Worm (Caenorhabditis elegans) whole organism, L2 larva: ENCODE data around the gene xrn-2.

ENCODE experiments used
- C34F6.9 ChIP-seq: fragments of 150-350 bp; optimal IDR thresholded peaks from 2 replicates; lab custom pipeline; 2014; ENCODE audit warnings: missing biosample characterization, missing genetic modification characterization
- F13H6.1 ChIP-seq: sonication (generic microtip); optimal IDR thresholded peaks from 2 replicates; lab custom pipeline; 2016; ENCODE audit warnings: missing genetic modification characterization, missing compliant biosample characterization
- R02D3.7 ChIP-seq: fragments of 150-350 bp; optimal IDR thresholded peaks from 2 replicates; lab custom pipeline; 2014; ENCODE audit warnings: missing biosample characterization, missing genetic modification characterization
- Y55F3AM.14 ChIP-seq: fragments of 200-800 bp; sonication (Bioruptor generic); optimal IDR thresholded peaks from 2 replicates; lab custom pipeline; 2018; ENCODE audit warnings: mild to moderate bottlenecking, missing genetic modification characterization, missing compliant biosample characterization
- ZK546.5 ChIP-seq: sonication (generic microtip); optimal IDR thresholded peaks from 2 replicates; lab custom pipeline; 2017; ENCODE audit warnings: missing biosample characterization, missing genetic modification characterization
- alr-1 ChIP-seq: fragments of 150-350 bp; optimal IDR thresholded peaks from 2 replicates; lab custom pipeline; 2014; ENCODE audit warnings: missing biosample characterization, missing genetic modification characterization
- aly-2 ChIP-seq: fragments of 150-350 bp; optimal IDR thresholded peaks from 2 replicates; lab custom pipeline; 2014; ENCODE audit warnings: missing biosample characterization, missing genetic modification characterization
- blmp-1 ChIP-seq: sonication (generic microtip); optimal IDR thresholded peaks from 2 replicates; lab custom pipeline; 2017; ENCODE audit warnings: missing genetic modification characterization, mild to moderate bottlenecking, missing compliant biosample characterization, antibody characterized with exemption, moderate library complexity; ENCODE audit not compliant: insufficient read depth
- dmd-4 ChIP-seq: sonication (generic microtip); optimal IDR thresholded peaks from 2 replicates; lab custom pipeline; 2017; ENCODE audit warnings: missing biosample characterization, missing genetic modification characterization
- egl-27 ChIP-seq: sonication (generic microtip); optimal IDR thresholded peaks from 3 replicates; lab custom pipeline; 2017; ENCODE audit warnings: missing biosample characterization, missing genetic modification reagents, missing genetic modification characterization
- fos-1 ChIP-seq: fragments of 150-350 bp; optimal IDR thresholded peaks from 2 replicates; lab custom pipeline; 2014; ENCODE audit warnings: missing biosample characterization, missing genetic modification characterization
- gmeb-1 ChIP-seq: fragments of 150-350 bp; optimal IDR thresholded peaks from 2 replicates; lab custom pipeline; 2014; ENCODE audit warnings: missing biosample characterization, missing genetic modification characterization
- lin-11 ChIP-seq: fragments of 150-350 bp; sonication (generic microtip); optimal IDR thresholded peaks from 2 replicates; lab custom pipeline; 2014; ENCODE audit warnings: missing biosample characterization, missing genetic modification characterization, inconsistent platforms, mixed read lengths
- lin-13 ChIP-seq: fragments of 150-350 bp; optimal IDR thresholded peaks from 2 replicates; lab custom pipeline; 2014; ENCODE audit warnings: missing biosample characterization, missing genetic modification reagents, missing genetic modification characterization
- lin-39 ChIP-seq: fragments of 150-350 bp; optimal IDR thresholded peaks from 2 replicates; lab custom pipeline; 2014; ENCODE audit warnings: missing biosample characterization, missing genetic modification reagents, missing genetic modification characterization
- mab-5 ChIP-seq: fragments of 150-350 bp; optimal IDR thresholded peaks from 2 replicates; lab custom pipeline; 2014; ENCODE audit warnings: missing biosample characterization, missing genetic modification characterization
- mbf-1 ChIP-seq: sonication (generic microtip); optimal IDR thresholded peaks from 2 replicates; lab custom pipeline; 2017; ENCODE audit warnings: missing biosample characterization, missing genetic modification characterization
- mdl-1 ChIP-seq, 2 experiments: fragments of 150-350 bp in 1 of 2; sonication (generic microtip) in 1 of 2; optimal IDR thresholded peaks; 2 replicates each; lab custom pipeline; 2017; ENCODE audit warnings: missing biosample characterization in 2 of 2, missing genetic modification characterization in 2 of 2
- nhr-11 ChIP-seq: fragments of 150-350 bp; optimal IDR thresholded peaks from 2 replicates; lab custom pipeline; 2014; ENCODE audit warnings: missing biosample characterization, missing genetic modification characterization
- nhr-12 ChIP-seq: fragments of 150-350 bp; optimal IDR thresholded peaks from 2 replicates; lab custom pipeline; 2014; ENCODE audit warnings: missing biosample characterization, missing genetic modification characterization
- nhr-129 ChIP-seq: fragments of 150-350 bp; optimal IDR thresholded peaks from 2 replicates; lab custom pipeline; 2014; ENCODE audit warnings: missing biosample characterization, missing genetic modification characterization
- nhr-21 ChIP-seq: fragments of 150-350 bp; optimal IDR thresholded peaks from 2 replicates; lab custom pipeline; 2014; ENCODE audit warnings: missing biosample characterization, missing genetic modification characterization
- nhr-23 ChIP-seq: fragments of 150-350 bp; optimal IDR thresholded peaks from 2 replicates; lab custom pipeline; 2014; ENCODE audit warnings: missing biosample characterization, missing genetic modification reagents, missing genetic modification characterization
- nhr-237 ChIP-seq: fragments of 150-350 bp; optimal IDR thresholded peaks from 2 replicates; lab custom pipeline; 2014; ENCODE audit warnings: missing biosample characterization, missing genetic modification characterization
- peb-1 ChIP-seq: fragments of 150-350 bp; optimal IDR thresholded peaks from 2 replicates; lab custom pipeline; 2014; ENCODE audit warnings: missing biosample characterization, missing genetic modification characterization
- sem-4 ChIP-seq: fragments of 150-350 bp; optimal IDR thresholded peaks from 2 replicates; lab custom pipeline; 2014; ENCODE audit warnings: missing biosample characterization, missing genetic modification reagents, missing genetic modification characterization
- skn-1 ChIP-seq: sonication (generic microtip); optimal IDR thresholded peaks from 2 replicates; lab custom pipeline; 2017; ENCODE audit warnings: missing biosample characterization, missing genetic modification characterization
- sma-9 ChIP-seq, 2 experiments: fragments of 150-350 bp in 1 of 2; sonication (generic microtip) in 1 of 2; optimal IDR thresholded peaks; 2 replicates each; lab custom pipeline; 2014 to 2016; ENCODE audit warnings: missing genetic modification characterization in 2 of 2, mild to moderate bottlenecking in 1 of 2, missing biosample characterization in 1 of 2, missing compliant biosample characterization in 1 of 2, missing genetic modification reagents in 1 of 2, moderate library complexity in 1 of 2
- snpc-4 ChIP-seq: fragments of 150-350 bp; optimal IDR thresholded peaks from 2 replicates; lab custom pipeline; 2014; ENCODE audit warnings: missing biosample characterization, missing genetic modification characterization
- unc-39 ChIP-seq: fragments of 150-350 bp; optimal IDR thresholded peaks from 2 replicates; lab custom pipeline; 2014; ENCODE audit warnings: missing biosample characterization, missing genetic modification characterization
- unc-55 ChIP-seq: fragments of 150-350 bp; sonication (generic microtip); optimal IDR thresholded peaks from 3 replicates; lab custom pipeline; 2014; ENCODE audit warnings: missing biosample characterization, missing genetic modification reagents, missing genetic modification characterization
- unc-62 ChIP-seq: fragments of 150-350 bp; optimal IDR thresholded peaks from 2 replicates; lab custom pipeline; 2014; ENCODE audit warnings: missing biosample characterization, missing genetic modification reagents, missing genetic modification characterization
- ztf-11 ChIP-seq: sonication (generic microtip); optimal IDR thresholded peaks from 2 replicates; lab custom pipeline; 2017; ENCODE audit warnings: missing biosample characterization, missing genetic modification characterization
- ztf-4 ChIP-seq: fragments of 150-350 bp; optimal IDR thresholded peaks from 2 replicates; lab custom pipeline; 2014; ENCODE audit warnings: missing biosample characterization, missing genetic modification characterization

The xrn-2 gene

ce11 chrII:14118391-14118790, 37.2 kb upstream of the xrn-2 start:
- TF ChIP-seq snpc-4 (peak; percentile 4), sma-9 (GFP tag; optimal IDR thresholded peaks at IDR 0.05; lab: Kevin White, UChicago) (no peak), sma-9 (tag; optimal IDR thresholded peaks at IDR 0.05; lab: Kevin White, UChicago) (no peak)

- TF ChIP-seq unc-62 (no peak), skn-1 (no peak), unc-39 (no peak), egl-27 (tag; lab: Kevin White, UChicago) (no peak), gmeb-1 (no peak), fos-1 (no peak), mab-5 (tag; lab: Kevin White, UChicago) (no peak), mdl-1 (tag; optimal IDR thresholded peaks at IDR 0.05; lab: Kevin White, UChicago) (no peak), blmp-1 (tag; lab: Kevin White, UChicago) (no peak)
These were observed 33.5 kb upstream of the xrn-2 start, which contains the start of gene K09E4.4 for ce11 chrII:14122065-14122464. Gene K09E4.4, minus strand, starts transcription at chrII:14122165.

ce11 chrII:14126841-14127240, 28.7 kb upstream of the xrn-2 start, which contains the start of gene K09E4.3:
Gene K09E4.3, minus strand, starts transcription at chrII:14126941.
- no peak for TF ChIP-seq ztf-4 (tag; lab: Kevin White, UChicago)
- TF ChIP-seq blmp-1 (tag; lab: Kevin White, UChicago) = no peak
- no peak for TF ChIP-seq F13H6.1 (tag; lab: Kevin White, UChicago)
- no peak for TF ChIP-seq unc-55 (GFP tag; lab: Kevin White, UChicago)
- no peak for TF ChIP-seq mbf-1 (tag; lab: Kevin White, UChicago)
- TF ChIP-seq nhr-237 (tag; lab: Kevin White, UChicago) = no peak
- no peak for TF ChIP-seq nhr-11 (tag; lab: Kevin White, UChicago)
- no peak for TF ChIP-seq ztf-11 (tag; lab: Kevin White, UChicago)
- TF ChIP-seq R02D3.7 (tag; lab: Kevin White, UChicago) = no peak
- no peak for TF ChIP-seq aly-2 (tag; lab: Kevin White, UChicago)
- TF ChIP-seq dmd-4 = no peak
- no peak for TF ChIP-seq sem-4 (tag; lab: Kevin White, UChicago)
- no peak for TF ChIP-seq lin-39 (tag; lab: Kevin White, UChicago)
- no peak for TF ChIP-seq nhr-129 (tag; lab: Kevin White, UChicago)
- TF ChIP-seq mab-5 (tag; lab: Kevin White, UChicago) = no peak
- no peak for TF ChIP-seq Y55F3AM.14 (GFP tag; lab: Kevin White, UChicago)
- TF ChIP-seq lin-11 (tag; lab: Kevin White, UChicago) = no peak

ce11 chrII:14129191-14129590, 26.4 kb upstream of the xrn-2 start:
- TF ChIP-seq unc-55 (GFP tag; lab: Kevin White, UChicago) (no peak), alr-1 (tag; lab: Kevin White, UChicago) (no peak), nhr-23 (no peak), nhr-237 (tag; lab: Kevin White, UChicago) (no peak), aly-2 (tag; lab: Kevin White, UChicago) (no peak), C34F6.9 (tag; lab: Kevin White, UChicago) (no peak), fos-1 (no peak), egl-27 (tag; lab: Kevin White, UChicago) (no peak), nhr-21 (tag; lab: Kevin White, UChicago) (no peak), F13H6.1 (tag; lab: Kevin White, UChicago) (no peak), unc-39 (no peak), gmeb-1 (no peak), lin-13 (GFP tag; lab: Kevin White, UChicago) (no peak), peb-1 (tag; lab: Kevin White, UChicago) (no peak), ztf-11 (tag; lab: Kevin White, UChicago) (no peak), ZK546.5 (tag; lab: Kevin White, UChicago) (no peak), blmp-1 (tag; lab: Kevin White, UChicago) (no peak), dmd-4 (no peak)

ce11 chrII:14132733-14133132, 22.8 kb upstream of the xrn-2 start, which contains the start of gene algn-3:
Gene algn-3, minus strand, starts transcription at chrII:14132833.
- TF ChIP-seq ztf-11 (tag; lab: Kevin White, UChicago) (no peak), fos-1 (no peak), nhr-12 (no peak), lin-39 (tag; lab: Kevin White, UChicago) (no peak), nhr-23 (no peak), egl-27 (tag; lab: Kevin White, UChicago) (no peak), peb-1 (tag; lab: Kevin White, UChicago) (no peak), gmeb-1 (no peak), unc-39 (no peak), dmd-4 (no peak)
- TF ChIP-seq, all 48 proteins: peak for 0
